Fruit fly (Drosophila melanogaster) whole organism, pupa: ENCODE results near the gene CG43060.
A peak's percentile ranks its signal among the peaks of the same experiment; 100 is the strongest.

Source experiments
- CG10348 ChIP-seq: fragments of 200-800 bp; sonication (Bioruptor generic); IDR thresholded peaks from 2 replicates; pipeline ENCODE4 v1.3.6; 2022; ENCODE audit warnings: missing biosample characterization, missing genetic modification characterization
- CG12605 ChIP-seq: fragments of 200-800 bp; sonication (Bioruptor generic); IDR thresholded peaks from 2 replicates; pipeline ENCODE4 v1.3.6; 2022; ENCODE audit warnings: missing biosample characterization, missing genetic modification characterization
- CG13204 ChIP-seq: fragments of 200-800 bp; sonication (Bioruptor generic); optimal IDR thresholded peaks from 2 replicates; lab custom pipeline; 2018; ENCODE audit warnings: missing biosample characterization, mild to moderate bottlenecking, missing genetic modification characterization, moderate library complexity
- CG14655 ChIP-seq: fragments of 200-800 bp; sonication (Bioruptor generic); optimal IDR thresholded peaks from 3 replicates; lab custom pipeline; 2017; ENCODE audit warnings: mild to moderate bottlenecking, missing biosample characterization, missing genetic modification reagents, missing genetic modification characterization
- CG15710 ChIP-seq: fragments of 200-800 bp; sonication (Bioruptor generic); optimal IDR thresholded peaks from 2 replicates; lab custom pipeline; 2018; ENCODE audit warnings: missing biosample characterization, mild to moderate bottlenecking, missing genetic modification characterization, moderate library complexity
- CG17806 ChIP-seq: fragments of 200-800 bp; sonication (Bioruptor generic); optimal IDR thresholded peaks from 2 replicates; lab custom pipeline; 2018; ENCODE audit warnings: missing biosample characterization, mild to moderate bottlenecking, missing genetic modification characterization, moderate library complexity
- CG32121 ChIP-seq: fragments of 200-800 bp; sonication (Bioruptor generic); IDR thresholded peaks from 2 replicates; pipeline ENCODE4 v1.3.6; 2022; ENCODE audit warnings: missing biosample characterization, missing genetic modification characterization
- CG34367 ChIP-seq: fragments of 200-800 bp; sonication (Bioruptor generic); optimal IDR thresholded peaks from 2 replicates; lab custom pipeline; 2018; ENCODE audit warnings: missing biosample characterization, mild to moderate bottlenecking, missing genetic modification characterization
- CG4496 ChIP-seq: fragments of 200-800 bp; sonication (Bioruptor generic); IDR thresholded peaks from 3 replicates; pipeline ENCODE4 v1.3.6; 2022; ENCODE audit warnings: missing biosample characterization, missing genetic modification characterization
- CG8159 ChIP-seq: fragments of 200-800 bp; sonication (Bioruptor generic); optimal IDR thresholded peaks from 3 replicates; lab custom pipeline; 2018; ENCODE audit warnings: missing biosample characterization, mild to moderate bottlenecking, missing genetic modification characterization, moderate library complexity
- CG8301 ChIP-seq: fragments of 200-800 bp; sonication (Bioruptor generic); optimal IDR thresholded peaks from 2 replicates; lab custom pipeline; 2018; ENCODE audit warnings: missing biosample characterization, mild to moderate bottlenecking, missing genetic modification characterization
- CG9948 ChIP-seq: fragments of 200-800 bp; sonication (Bioruptor generic); optimal IDR thresholded peaks from 2 replicates; lab custom pipeline; 2018; ENCODE audit warnings: missing biosample characterization, mild to moderate bottlenecking, missing genetic modification characterization, moderate library complexity
- D1 ChIP-seq: fragments of 200-800 bp; sonication (Bioruptor generic); optimal IDR thresholded peaks from 2 replicates; lab custom pipeline; 2018; ENCODE audit warnings: missing biosample characterization, mild to moderate bottlenecking, missing genetic modification characterization, moderate library complexity
- EcR ChIP-seq: fragments of 200-800 bp; sonication (Bioruptor generic); optimal IDR thresholded peaks from 3 replicates; lab custom pipeline; 2019; ENCODE audit warnings: missing biosample characterization, missing genetic modification characterization, mild to moderate bottlenecking, moderate library complexity, missing genetic modification reagents
- Ets98B ChIP-seq: fragments of 200-800 bp; sonication (Bioruptor generic); IDR thresholded peaks from 2 replicates; pipeline ENCODE4 v1.3.6; 2022; ENCODE audit warnings: missing biosample characterization, missing genetic modification characterization
- Pif1A ChIP-seq: fragments of 200-800 bp; sonication (Bioruptor generic); optimal IDR thresholded peaks from 3 replicates; lab custom pipeline; 2016; ENCODE audit warnings: missing biosample characterization, missing genetic modification characterization
- Pif1B ChIP-seq: fragments of 200-800 bp; sonication (Bioruptor generic); optimal IDR thresholded peaks from 3 replicates; lab custom pipeline; 2016; ENCODE audit warnings: missing biosample characterization, missing genetic modification characterization
- Snoo ChIP-seq: fragments of 200-800 bp; sonication (Bioruptor generic); optimal IDR thresholded peaks from 3 replicates; lab custom pipeline; 2017; ENCODE audit warnings: missing biosample characterization, mild to moderate bottlenecking, missing genetic modification characterization, inconsistent platforms
- fd96Ca ChIP-seq: fragments of 200-800 bp; sonication (Bioruptor generic); IDR thresholded peaks from 3 replicates; pipeline ENCODE4 v1.3.6; 2022; ENCODE audit warnings: missing biosample characterization, missing genetic modification characterization
- gl ChIP-seq: fragments of 200-800 bp; sonication (Bioruptor generic); optimal IDR thresholded peaks from 2 replicates; lab custom pipeline; 2018; ENCODE audit warnings: missing biosample characterization, mild to moderate bottlenecking, missing genetic modification characterization
- rn ChIP-seq: fragments of 200-800 bp; sonication (Bioruptor generic); IDR thresholded peaks from 2 replicates; pipeline ENCODE4 v1.3.6; 2022; ENCODE audit warnings: missing biosample characterization, missing genetic modification characterization

The CG43060 gene

DNA sequence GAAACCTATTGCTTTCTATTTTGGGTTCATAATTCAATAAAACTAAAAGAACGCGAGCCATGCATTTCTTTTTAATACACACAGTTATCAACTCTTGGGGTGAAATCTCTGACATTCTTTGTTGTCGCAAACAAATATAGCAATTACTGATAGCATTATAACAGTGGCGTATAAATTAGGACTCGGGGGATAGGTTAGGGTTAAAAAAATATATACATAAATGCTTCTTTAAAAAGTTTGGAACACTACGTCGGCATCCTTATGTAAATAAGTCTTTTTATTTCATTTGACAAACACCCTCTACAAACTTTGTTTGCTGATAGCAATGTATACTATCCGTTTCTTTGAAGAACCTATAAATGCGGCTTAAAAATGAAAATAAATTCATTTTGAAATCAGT, at the start of gene CG43060:
TSS of gene CG43060 (plus strand) at position 382 of the 400 bp plus-strand sequence.
- TF ChIP-seq Ets98B: peak; percentile 24; the same call in 1 of the 2 replicates
- no peak for TF ChIP-seq CG12605 (GFP tag; lab: Robert Waterston, UW)
- TF ChIP-seq CG32121 (GFP tag; lab: Robert Waterston, UW): no peak
- TF ChIP-seq CG4496 (GFP tag; lab: Robert Waterston, UW): peak; percentile 50; the same call in 2 of the 3 replicates
- TF ChIP-seq CG8301 (tag; lab: Kevin White, UChicago): peak; percentile 22
- peak; percentile 31 for TF ChIP-seq CG8159 (tag; lab: Kevin White, UChicago)
- TF ChIP-seq EcR (GFP tag; lab: Kevin White, UChicago): no peak
- no peak for TF ChIP-seq Snoo
- TF ChIP-seq CG9948 (tag; lab: Kevin White, UChicago): no peak
- TF ChIP-seq CG14655: peak; percentile 38
- TF ChIP-seq CG17806: peak; percentile 29
- no peak for TF ChIP-seq CG13204

- TF ChIP-seq rn (GFP tag; lab: Robert Waterston, UW) (no peak), CG10348 (GFP tag; lab: Robert Waterston, UW) (no peak), D1 (tag; lab: Kevin White, UChicago) (no peak), CG8159 (tag; lab: Kevin White, UChicago) (no peak), CG4496 (GFP tag; lab: Robert Waterston, UW) (0 out of 3 replicates have a peak, but pooled peaks have one; percentile 8)
Measured at dm6 chr3R:7991446-7991845, 49.6 kb upstream of the CG43060 start.

dm6 chr3R:7992100-7992499, 48.9 kb upstream of the CG43060 start:
- TF ChIP-seq CG8301 (tag; lab: Kevin White, UChicago): peak; percentile 48
- peak; percentile 7 for TF ChIP-seq CG8159 (tag; lab: Kevin White, UChicago)
- no peak for TF ChIP-seq Snoo
- TF ChIP-seq CG32121 (GFP tag; lab: Robert Waterston, UW): peak; percentile 24; the same call in 1 of the 2 replicates
- no peak for TF ChIP-seq Pif1B (GFP tag; lab: Kevin White, UChicago)
- TF ChIP-seq CG14655: peak; percentile 38
- no peak for TF ChIP-seq Pif1A
- peak; percentile 55; the same call in 2 of the 3 replicates for TF ChIP-seq CG4496 (GFP tag; lab: Robert Waterston, UW)

dm6 chr3R:7993506-7993905, 47.5 kb upstream of the CG43060 start:
- TF ChIP-seq gl (no peak), Snoo (no peak), CG8159 (tag; lab: Kevin White, UChicago) (no peak), CG4496 (GFP tag; lab: Robert Waterston, UW) (no peak), fd96Ca (GFP tag; lab: Robert Waterston, UW) (no peak), CG15710 (tag; lab: Kevin White, UChicago) (no peak), EcR (GFP tag; lab: Kevin White, UChicago) (no peak), CG13204 (no peak), rn (GFP tag; lab: Robert Waterston, UW) (no peak), Pif1A (no peak), CG32121 (GFP tag; lab: Robert Waterston, UW) (no peak)

DNA sequence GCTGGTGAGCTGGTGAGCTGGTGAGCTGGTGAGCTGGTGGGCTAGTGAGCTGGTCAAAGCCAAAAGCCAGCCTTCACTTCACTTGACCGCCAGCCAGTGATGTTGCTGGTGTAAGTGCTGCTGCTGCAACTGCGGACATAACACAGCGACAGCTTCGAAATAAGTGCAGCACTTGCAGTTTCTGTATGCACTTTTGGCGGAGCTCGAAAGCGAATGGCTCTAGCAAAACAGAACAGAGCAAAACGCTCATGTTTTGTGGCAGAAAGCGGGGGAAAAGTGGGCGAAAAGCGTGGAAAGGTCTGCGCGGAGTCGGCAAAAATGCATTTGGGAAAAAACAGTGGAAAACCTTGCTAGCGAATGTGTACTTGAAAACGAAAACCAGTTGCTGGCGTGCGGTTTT, 46.4 kb upstream of the CG43060 start:
- TF ChIP-seq CG9948 (tag; lab: Kevin White, UChicago) (no peak), CG14655 (no peak), Ets98B (no peak), fd96Ca (GFP tag; lab: Robert Waterston, UW) (no peak), CG8159 (tag; lab: Kevin White, UChicago) (no peak)

DNA sequence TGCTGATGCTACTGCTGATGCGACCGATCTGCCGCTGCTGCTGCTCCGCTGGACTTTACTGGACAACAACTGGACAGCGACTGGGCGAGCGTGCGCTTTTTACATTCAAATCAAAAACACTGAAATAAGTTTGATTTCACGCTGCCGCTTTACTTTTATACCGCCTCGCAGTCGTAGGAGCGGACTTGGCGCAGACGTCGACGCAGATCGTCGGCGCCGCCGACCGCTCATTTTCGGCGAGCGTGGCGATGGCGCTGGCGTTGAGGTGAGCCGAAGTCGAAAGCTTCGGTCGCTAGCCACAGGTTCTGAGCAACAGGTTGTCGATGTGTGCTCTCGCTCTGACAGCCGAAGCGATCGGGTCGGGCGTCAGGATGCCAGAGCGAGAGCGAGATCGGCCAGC, 45.3 kb upstream of the CG43060 start, which contains the start of gene Elovl7:
TSS of gene Elovl7 (minus strand) at position 131 of the 400 bp plus-strand sequence.
- TF ChIP-seq Pif1B (GFP tag; lab: Kevin White, UChicago): no peak
- peak; percentile 93 for TF ChIP-seq CG13204
- TF ChIP-seq EcR (GFP tag; lab: Kevin White, UChicago): peak; percentile 41

DNA sequence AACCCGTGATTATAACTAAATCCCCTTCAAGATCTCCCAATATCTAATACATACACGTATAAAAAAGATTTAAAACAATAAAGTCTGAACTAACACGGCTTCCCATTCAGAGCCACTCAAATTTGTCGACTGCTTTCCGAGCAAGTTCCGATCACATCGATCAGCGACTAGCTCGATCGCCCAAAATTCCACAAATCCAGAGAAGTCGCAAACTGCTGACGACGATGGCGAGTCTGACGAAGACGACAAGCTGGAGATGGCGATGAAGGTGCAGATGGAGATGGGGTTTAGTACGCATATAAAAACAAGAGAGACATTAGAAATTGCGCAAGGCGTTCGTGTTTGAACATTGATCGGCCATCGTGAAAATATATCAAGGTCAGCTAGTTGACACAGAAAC, 42.2 kb upstream of the CG43060 start:
- TF ChIP-seq CG32121 (GFP tag; lab: Robert Waterston, UW) (no peak), rn (GFP tag; lab: Robert Waterston, UW) (no peak), CG10348 (GFP tag; lab: Robert Waterston, UW) (no peak), Snoo (no peak)

dm6 chr3R:7999530-8000116, 41.4 kb upstream of the CG43060 start, which contains the start of gene PIG-H:
Gene PIG-H (plus strand): TSS chr3R:7999832.
- TF ChIP-seq Snoo (no peak), CG14655 (no peak), CG34367 (tag; lab: Kevin White, UChicago) (no peak), gl (no peak), CG32121 (GFP tag; lab: Robert Waterston, UW) (no peak), rn (GFP tag; lab: Robert Waterston, UW) (no peak)
